Worm (Caenorhabditis elegans) whole organism, L4 larva: ENCODE data around the gene scl-19.

Source experiments
- D1046.2 ChIP-seq: fragments of 200-800 bp; sonication (Bioruptor generic); IDR thresholded peaks from 2 replicates; pipeline ENCODE4 v1.3.6; 2022; ENCODE audit warnings: missing genetic modification characterization, missing compliant biosample characterization
- F26F4.8 ChIP-seq: fragments of 200-800 bp; sonication (Bioruptor generic); conservative IDR thresholded peaks from 2 replicates; pipeline ENCODE4 v1.3.6; 2022; ENCODE audit warnings: missing genetic modification characterization, missing compliant biosample characterization
- F37D6.2 ChIP-seq: sonication (generic microtip); optimal IDR thresholded peaks from 2 replicates; lab custom pipeline; 2016; ENCODE audit warnings: mild to moderate bottlenecking, missing genetic modification characterization, missing compliant biosample characterization
- F44E2.7 ChIP-seq: fragments of 200-800 bp; sonication (Bioruptor generic); IDR thresholded peaks from 2 replicates; pipeline ENCODE4 v2.1.2; 2022; ENCODE audit warnings: missing genetic modification characterization, missing compliant biosample characterization
- F49E8.2 ChIP-seq: sonication (generic microtip); optimal IDR thresholded peaks from 2 replicates; lab custom pipeline; 2016; ENCODE audit warnings: missing compliant biosample characterization, mild to moderate bottlenecking, missing genetic modification characterization, borderline replicate concordance
- R02D3.7 ChIP-seq: fragments of 150-350 bp; sonication (generic microtip); optimal IDR thresholded peaks from 3 replicates; lab custom pipeline; 2014; ENCODE audit warnings: missing biosample characterization, missing genetic modification characterization
- Y5F2A.4 ChIP-seq: fragments of 200-800 bp; sonication (Bioruptor generic); optimal IDR thresholded peaks from 2 replicates; lab custom pipeline; 2018; ENCODE audit warnings: mild to moderate bottlenecking, missing genetic modification characterization, missing compliant biosample characterization
- ZK546.5 ChIP-seq, 2 experiments: sonication (generic microtip); optimal IDR thresholded peaks; 2 replicates each; lab custom pipeline; 2017; ENCODE audit warnings: missing biosample characterization in 2 of 2, missing genetic modification characterization in 2 of 2
- aha-1 ChIP-seq: fragments of 150-350 bp; peaks from one replicate; lab custom pipeline; 2014; ENCODE audit warnings: missing biosample characterization, missing genetic modification characterization
- arid-1 ChIP-seq: fragments of 200-800 bp; sonication (Bioruptor generic); conservative IDR thresholded peaks from 2 replicates; pipeline ENCODE4 v1.3.6; 2022; ENCODE audit warnings: missing genetic modification reagents, missing genetic modification characterization, missing compliant biosample characterization
- ceh-20 ChIP-seq: fragments of 200-800 bp; sonication (Bioruptor generic); IDR thresholded peaks from 2 replicates; pipeline ENCODE4 v1.3.6; 2022; ENCODE audit warnings: missing genetic modification reagents, missing genetic modification characterization, missing compliant biosample characterization
- ceh-44 ChIP-seq: fragments of 200-800 bp; sonication (Bioruptor generic); IDR thresholded peaks from 2 replicates; pipeline ENCODE4 v1.3.6; 2022; ENCODE audit warnings: missing genetic modification reagents, missing genetic modification characterization, missing compliant biosample characterization
- ceh-62 ChIP-seq: sonication (generic microtip); optimal IDR thresholded peaks from 2 replicates; lab custom pipeline; 2017; ENCODE audit warnings: missing biosample characterization, missing genetic modification characterization
- ceh-82 ChIP-seq: sonication (generic microtip); optimal IDR thresholded peaks from 2 replicates; lab custom pipeline; 2017; ENCODE audit warnings: missing biosample characterization, missing genetic modification characterization
- cey-2 ChIP-seq: sonication (generic microtip); optimal IDR thresholded peaks from 3 replicates; lab custom pipeline; 2017; ENCODE audit warnings: missing genetic modification characterization, mild to moderate bottlenecking, missing compliant biosample characterization, antibody characterized with exemption, borderline replicate concordance; ENCODE audit not compliant: insufficient read depth
- daf-12 ChIP-seq: fragments of 150-350 bp; optimal IDR thresholded peaks from 2 replicates; lab custom pipeline; 2014; ENCODE audit warnings: missing biosample characterization, missing genetic modification reagents, missing genetic modification characterization
- dmd-6 ChIP-seq: fragments of 200-800 bp; sonication (Bioruptor generic); IDR thresholded peaks from 2 replicates; pipeline ENCODE4 v1.3.6; 2022; ENCODE audit warnings: missing genetic modification reagents, missing genetic modification characterization, missing compliant biosample characterization
- dmd-8 ChIP-seq: fragments of 200-800 bp; sonication (Bioruptor generic); IDR thresholded peaks from 2 replicates; pipeline ENCODE4 v1.3.6; 2022; ENCODE audit warnings: missing genetic modification characterization, missing compliant biosample characterization
- duxl-1 ChIP-seq: sonication (generic microtip); optimal IDR thresholded peaks from 2 replicates; lab custom pipeline; 2016; ENCODE audit warnings: mild to moderate bottlenecking, missing genetic modification characterization, moderate library complexity, missing compliant biosample characterization; ENCODE audit not compliant: poor library complexity
- fos-1 ChIP-seq: fragments of 150-350 bp; optimal IDR thresholded peaks from 2 replicates; lab custom pipeline; 2014; ENCODE audit warnings: missing biosample characterization, missing genetic modification characterization
- hif-1 ChIP-seq, 2 experiments: sonication (generic microtip); optimal IDR thresholded peaks; 2 replicates each; lab custom pipeline; 2016 to 2017; ENCODE audit warnings: missing compliant biosample characterization in 2 of 2, missing genetic modification characterization in 2 of 2, missing genetic modification reagents in 2 of 2, missing genotype in 2 of 2, mild to moderate bottlenecking in 1 of 2
- hlh-11 ChIP-seq: fragments of 200-800 bp; sonication (Bioruptor generic); optimal IDR thresholded peaks from 2 replicates; lab custom pipeline; 2018; ENCODE audit warnings: mild to moderate bottlenecking, missing genetic modification characterization, missing compliant biosample characterization
- lim-7 ChIP-seq: fragments of 200-800 bp; sonication (Bioruptor generic); IDR thresholded peaks from 2 replicates; pipeline ENCODE4 v1.3.6; 2022; ENCODE audit warnings: missing genetic modification characterization, missing compliant biosample characterization
- lin-1 ChIP-seq: fragments of 200-800 bp; sonication (Bioruptor generic); IDR thresholded peaks from 2 replicates; pipeline ENCODE4 v1.3.6; 2022; ENCODE audit warnings: missing genetic modification reagents, missing genetic modification characterization, missing compliant biosample characterization
- lin-29 ChIP-seq: fragments of 200-800 bp; sonication (Bioruptor generic); IDR thresholded peaks from 2 replicates; pipeline ENCODE4 v1.3.6; 2022; ENCODE audit warnings: missing genetic modification reagents, missing genetic modification characterization, missing compliant biosample characterization
- lir-3 ChIP-seq: sonication (generic microtip); optimal IDR thresholded peaks from 2 replicates; lab custom pipeline; 2016; ENCODE audit warnings: mild to moderate bottlenecking, missing genetic modification characterization, missing compliant biosample characterization
- lsy-2 ChIP-seq, 2 experiments: fragments of 150-350 bp in 1 of 2; sonication (generic microtip) in 1 of 2; optimal IDR thresholded peaks; 2 replicates each; lab custom pipeline; 2014 to 2017; ENCODE audit warnings: missing biosample characterization in 2 of 2, missing genetic modification characterization in 2 of 2
- madf-5 ChIP-seq, 2 experiments: fragments of 200-800 bp; sonication (Bioruptor generic); IDR thresholded peaks; 2 replicates each; pipeline ENCODE4 v1.3.6; 2022; ENCODE audit warnings: missing compliant biosample characterization in 2 of 2, missing genetic modification characterization in 2 of 2
- mep-1 ChIP-seq: fragments of 150-350 bp; sonication (generic microtip); optimal IDR thresholded peaks from 3 replicates; lab custom pipeline; 2014; ENCODE audit warnings: missing biosample characterization, missing genetic modification characterization
- mxl-3 ChIP-seq: fragments of 200-800 bp; sonication (Bioruptor generic); optimal IDR thresholded peaks from 2 replicates; lab custom pipeline; 2018; ENCODE audit warnings: mild to moderate bottlenecking, missing genetic modification characterization, missing compliant biosample characterization
- nhr-25 ChIP-seq: sonication (generic microtip); optimal IDR thresholded peaks from 2 replicates; lab custom pipeline; 2017; ENCODE audit warnings: missing genetic modification characterization, mild to moderate bottlenecking, missing compliant biosample characterization, antibody characterized with exemption, moderate library complexity, borderline replicate concordance; ENCODE audit not compliant: insufficient read depth
- nhr-41 ChIP-seq: fragments of 200-800 bp; sonication (Bioruptor generic); IDR thresholded peaks from 2 replicates; pipeline ENCODE4 v1.3.6; 2022; ENCODE audit warnings: missing genetic modification reagents, missing genetic modification characterization, missing compliant biosample characterization
- nhr-76 ChIP-seq: fragments of 150-350 bp; optimal IDR thresholded peaks from 2 replicates; lab custom pipeline; 2014; ENCODE audit warnings: missing biosample characterization, missing genetic modification characterization
- php-3 ChIP-seq: fragments of 200-800 bp; sonication (Bioruptor generic); IDR thresholded peaks from 2 replicates; pipeline ENCODE4 v1.3.6; 2022; ENCODE audit warnings: missing genetic modification reagents, missing genetic modification characterization, missing compliant biosample characterization
- saeg-2 ChIP-seq: fragments of 200-800 bp; sonication (Bioruptor generic); IDR thresholded peaks from 2 replicates; pipeline ENCODE4 v1.3.6; 2022; ENCODE audit warnings: missing genetic modification reagents, missing genetic modification characterization, missing compliant biosample characterization
- set-16 ChIP-seq: fragments of 200-800 bp; sonication (Bioruptor generic); IDR thresholded peaks from 2 replicates; pipeline ENCODE4 v1.3.6; 2022; ENCODE audit warnings: missing genetic modification reagents, missing genetic modification characterization, missing compliant biosample characterization
- spr-3 ChIP-seq: fragments of 200-800 bp; sonication (Bioruptor generic); optimal IDR thresholded peaks from 2 replicates; lab custom pipeline; 2018; ENCODE audit warnings: mild to moderate bottlenecking, missing genetic modification characterization, missing compliant biosample characterization
- unc-39 ChIP-seq: sonication (generic microtip); optimal IDR thresholded peaks from 2 replicates; lab custom pipeline; 2017; ENCODE audit warnings: missing biosample characterization, missing genetic modification characterization
- unc-62 ChIP-seq, 3 experiments: fragments of 150-350 bp in 1 of 3; sonication (generic microtip); optimal IDR thresholded peaks in 2 of 3; peaks in 1 of 3; 1 replicate in 1 of 3; 2 replicates in 2 of 3; lab custom pipeline; 2014 to 2017; ENCODE audit warnings: missing biosample characterization in 3 of 3, missing genetic modification characterization in 3 of 3, missing genetic modification reagents in 3 of 3, missing genotype in 1 of 3
- zfp-2 ChIP-seq: sonication (generic microtip); optimal IDR thresholded peaks from 2 replicates; lab custom pipeline; 2016; ENCODE audit warnings: mild to moderate bottlenecking, missing genetic modification characterization, missing compliant biosample characterization
- zfp-3 ChIP-seq: fragments of 200-800 bp; sonication (Bioruptor generic); conservative IDR thresholded peaks from 2 replicates; pipeline ENCODE4 v1.3.6; 2022; ENCODE audit warnings: missing genetic modification reagents, missing genetic modification characterization, missing compliant biosample characterization
- zip-11 ChIP-seq: fragments of 200-800 bp; sonication (Bioruptor generic); IDR thresholded peaks from 2 replicates; pipeline ENCODE4 v1.3.6; 2022; ENCODE audit warnings: missing genetic modification characterization, missing compliant biosample characterization
- zip-2 ChIP-seq: fragments of 150-350 bp; optimal IDR thresholded peaks from 2 replicates; lab custom pipeline; 2014; ENCODE audit warnings: missing biosample characterization, missing genetic modification characterization

scl-19 gene

DNA sequence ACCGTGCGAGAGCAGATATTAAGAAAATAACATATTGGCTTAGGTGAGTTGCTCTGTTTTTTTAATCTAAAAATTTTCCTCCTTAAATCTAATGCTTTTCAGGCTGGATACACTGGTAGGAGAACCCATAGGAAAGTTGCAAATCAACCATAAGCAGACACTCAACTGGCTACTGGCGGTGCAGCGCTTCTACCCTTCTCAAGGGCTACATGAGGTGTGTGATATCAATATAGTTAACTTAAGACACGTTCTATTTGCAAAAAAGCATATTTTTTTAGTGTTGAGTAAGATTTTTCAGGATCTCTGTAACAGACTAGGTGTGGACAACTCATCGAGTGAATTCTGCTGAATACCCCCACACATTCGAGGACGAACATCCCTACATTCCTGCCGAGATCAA, 23.8 kb upstream of the scl-19 start:
- TF ChIP-seq F44E2.7 (GFP tag; lab: Robert Waterston, UW) (0 out of 2 replicates have a peak, but pooled peaks have one; percentile 4), F26F4.8 (GFP tag; lab: Robert Waterston, UW) (0 out of 2 replicates have a peak, but pooled peaks have one; percentile 49), madf-5 (GFP tag; IDR thresholded peaks at IDR 0.05; lab: Robert Waterston, UW) (0 out of 4 replicates have a peak, but pooled peaks of 1 of the 2 experiments have one; percentile 19), cey-2 (tag; lab: Kevin White, UChicago) (no peak), aha-1 (tag; lab: Kevin White, UChicago) (peak; percentile 83), unc-39 (no peak), mep-1 (tag; lab: Kevin White, UChicago) (no peak)

DNA sequence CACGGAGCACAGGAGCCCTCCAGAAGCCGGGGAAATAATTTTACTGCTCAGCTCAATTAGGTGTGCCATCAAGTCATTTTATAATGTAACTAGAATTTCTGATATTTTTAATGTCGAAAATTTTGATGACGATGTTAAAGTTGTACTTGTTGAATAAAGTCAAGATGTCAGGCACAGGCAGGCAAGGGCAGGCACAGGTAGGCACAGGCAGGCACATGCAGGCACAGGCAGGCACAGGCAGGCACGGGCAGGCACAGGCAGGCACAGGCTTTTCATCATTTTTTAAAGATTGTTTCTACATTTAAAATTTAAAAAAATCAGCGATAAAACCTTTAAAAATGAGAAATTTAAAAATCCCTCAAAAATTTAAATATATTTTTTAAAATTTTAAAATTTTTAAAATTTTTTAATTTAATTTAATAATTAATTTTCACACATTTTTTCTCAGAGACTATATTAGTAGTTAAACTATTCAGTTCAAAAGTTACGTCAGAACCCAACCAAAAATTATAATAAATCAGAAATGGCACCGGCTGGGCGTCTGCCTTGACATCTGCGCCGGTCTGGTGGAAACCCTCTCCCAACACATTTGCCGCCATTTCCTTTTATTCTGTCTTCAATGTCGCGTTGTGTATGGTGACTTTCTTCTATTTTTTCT, 22.5 kb upstream of the scl-19 start, which contains the start of gene Y17D7C.6:
Gene Y17D7C.6 (plus strand): TSS at position 608 of the 658 bp plus-strand sequence.
- TF ChIP-seq unc-39 (no peak), R02D3.7 (no peak), madf-5 (GFP tag; IDR thresholded peaks at IDR 0.05; lab: Robert Waterston, UW) (0 out of 4 replicates have a peak, but pooled peaks of 1 of the 2 experiments have one; percentile 75), saeg-2 (0 out of 2 replicates have a peak, but pooled peaks have one; percentile 30), mxl-3 (GFP tag; lab: Kevin White, UChicago) (no peak)

DNA sequence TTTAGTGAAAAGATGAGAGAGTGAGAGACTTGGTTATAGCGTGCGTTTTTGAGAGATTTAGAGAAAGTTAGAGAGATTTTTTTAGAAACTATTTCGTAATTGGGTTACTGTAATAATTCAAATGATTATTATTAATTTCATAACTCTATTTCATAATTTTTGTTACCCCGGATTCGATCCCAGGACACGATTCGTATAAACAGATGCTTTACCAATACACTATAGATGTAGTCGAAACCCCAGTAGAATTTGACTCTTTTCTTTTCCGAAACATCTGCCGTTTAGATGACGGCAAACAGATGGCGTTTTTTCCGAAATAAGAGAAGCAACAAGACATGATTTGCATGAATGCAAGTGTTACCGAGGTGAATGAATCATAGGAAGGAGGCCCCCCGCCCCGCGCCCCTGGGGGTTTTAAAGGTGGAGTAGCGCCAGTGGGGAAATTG, 21.7 kb upstream of the scl-19 start:
- TF ChIP-seq ceh-20 (GFP tag; lab: Robert Waterston, UW), result no peak
- no peak for TF ChIP-seq Y5F2A.4
- peak; percentile 77 for TF ChIP-seq duxl-1 (tag; lab: Kevin White, UChicago)
- TF ChIP-seq set-16 (GFP tag; lab: Robert Waterston, UW), result no peak
- TF ChIP-seq F37D6.2, result peak; percentile 40
- no peak for TF ChIP-seq ceh-82 (tag; lab: Kevin White, UChicago)
- no peak for TF ChIP-seq F49E8.2
- TF ChIP-seq cey-2 (tag; lab: Kevin White, UChicago), result no peak
- no peak for TF ChIP-seq lir-3 (tag; lab: Kevin White, UChicago)
- TF ChIP-seq unc-39, result no peak
- TF ChIP-seq fos-1 (tag; lab: Kevin White, UChicago), result no peak
- TF ChIP-seq zip-11, result no peak
- TF ChIP-seq zip-2 (tag; lab: Kevin White, UChicago), result peak; percentile 32
- 0 out of 2 replicates have a peak, but pooled peaks have one; percentile 12 for TF ChIP-seq lin-29 (GFP tag; lab: Robert Waterston, UW)
- no peak for TF ChIP-seq lim-7 (GFP tag; lab: Robert Waterston, UW)
- TF ChIP-seq nhr-25 (tag; lab: Kevin White, UChicago), result no peak
- TF ChIP-seq lsy-2 (tag; optimal IDR thresholded peaks at IDR 0.05; lab: Kevin White, UChicago), result no peak
- TF ChIP-seq php-3 (GFP tag; lab: Robert Waterston, UW), result no peak
- TF ChIP-seq zfp-2 (tag; lab: Kevin White, UChicago), result no peak
- no peak for TF ChIP-seq lin-1 (GFP tag; lab: Robert Waterston, UW)
- TF ChIP-seq ceh-62 (tag; lab: Kevin White, UChicago), result no peak
- no peak for TF ChIP-seq zfp-3 (GFP tag; lab: Robert Waterston, UW)
- peak; percentile 54; the same call in 1 of the 2 replicates for TF ChIP-seq D1046.2 (GFP tag; lab: Robert Waterston, UW)
- no peak for TF ChIP-seq ceh-44
- no peak for TF ChIP-seq ZK546.5 (tag; optimal IDR thresholded peaks at IDR 0.05; lab: Kevin White, UChicago)
- TF ChIP-seq aha-1 (tag; lab: Kevin White, UChicago), result peak; percentile 39
- no peak for TF ChIP-seq nhr-41 (GFP tag; lab: Robert Waterston, UW)
- TF ChIP-seq unc-62 (GFP tag; optimal IDR thresholded peaks at IDR 0.05 in 1 of 2; lab: Kevin White, UChicago), result peak in 1 of 2 experiments; percentile 20
- no peak for TF ChIP-seq unc-62 (tag; optimal IDR thresholded peaks at IDR 0.05; lab: Kevin White, UChicago)
- TF ChIP-seq arid-1, result no peak
- no peak for TF ChIP-seq hlh-11 (tag; lab: Kevin White, UChicago)
- TF ChIP-seq nhr-76 (tag; lab: Kevin White, UChicago), result no peak
- TF ChIP-seq daf-12 (tag; lab: Kevin White, UChicago), result no peak
- no peak for TF ChIP-seq dmd-8 (GFP tag; lab: Robert Waterston, UW)
- TF ChIP-seq hif-1 (tag; optimal IDR thresholded peaks at IDR 0.05; lab: Kevin White, UChicago), result no peak
- no peak for TF ChIP-seq dmd-6 (GFP tag; lab: Robert Waterston, UW)
- no peak for TF ChIP-seq spr-3 (GFP tag; lab: Kevin White, UChicago)
